Worm (Caenorhabditis elegans) whole organism, early embryonic: ENCODE data around the gene str-220.

Source experiments
- B0310.2 ChIP-seq: sonication (generic microtip); optimal IDR thresholded peaks from 2 replicates; lab custom pipeline; 2016; ENCODE audit warnings: mild to moderate bottlenecking, missing genetic modification characterization, missing compliant biosample characterization
- ama-1 ChIP-seq: fragments of 150-350 bp; optimal IDR thresholded peaks from 2 replicates; lab custom pipeline; 2014
- ceh-36 ChIP-seq: sonication (generic microtip); optimal IDR thresholded peaks from 2 replicates; lab custom pipeline; 2016; ENCODE audit warnings: missing genetic modification characterization, inconsistent platforms, missing compliant biosample characterization
- ets-7 ChIP-seq: sonication (generic microtip); optimal IDR thresholded peaks from 2 replicates; lab custom pipeline; 2016; ENCODE audit warnings: missing genotype, missing genetic modification characterization, missing compliant biosample characterization
- flt-1 ChIP-seq: fragments of 200-800 bp; sonication (Bioruptor generic); IDR thresholded peaks from 2 replicates; pipeline ENCODE4 v1.3.6; 2022; ENCODE audit warnings: missing genetic modification characterization, missing compliant biosample characterization
- hmbx-1 ChIP-seq: sonication (generic microtip); optimal IDR thresholded peaks from 2 replicates; lab custom pipeline; 2016; ENCODE audit warnings: mild to moderate bottlenecking, missing genetic modification characterization, missing compliant biosample characterization
- hnd-1 ChIP-seq: sonication (generic microtip); optimal IDR thresholded peaks from 2 replicates; lab custom pipeline; 2016; ENCODE audit warnings: missing genetic modification characterization, missing compliant biosample characterization
- pes-1 ChIP-seq: fragments of 200-800 bp; sonication (Bioruptor generic); IDR thresholded peaks from 2 replicates; pipeline ENCODE4 v1.3.6; 2022; ENCODE audit warnings: missing genetic modification reagents, missing genetic modification characterization, missing compliant biosample characterization
- scrt-1 ChIP-seq: fragments of 200-800 bp; sonication (Bioruptor generic); IDR thresholded peaks from 2 replicates; pipeline ENCODE4 v1.3.6; 2022; ENCODE audit warnings: missing genetic modification characterization, missing compliant biosample characterization
- sea-1 ChIP-seq: fragments of 200-800 bp; sonication (Bioruptor generic); conservative IDR thresholded peaks from 2 replicates; pipeline ENCODE4 v1.3.6; 2022; ENCODE audit warnings: missing genetic modification characterization, missing compliant biosample characterization
- tbx-11 ChIP-seq: fragments of 200-800 bp; sonication (Bioruptor generic); IDR thresholded peaks from 2 replicates; pipeline ENCODE4 v1.3.6; 2022; ENCODE audit warnings: missing genetic modification characterization, missing compliant biosample characterization
- tbx-37 ChIP-seq: fragments of 200-800 bp; sonication (Bioruptor generic); conservative IDR thresholded peaks from 2 replicates; pipeline ENCODE4 v1.3.6; 2022; ENCODE audit warnings: missing genetic modification reagents, missing genetic modification characterization, missing compliant biosample characterization

DNA sequence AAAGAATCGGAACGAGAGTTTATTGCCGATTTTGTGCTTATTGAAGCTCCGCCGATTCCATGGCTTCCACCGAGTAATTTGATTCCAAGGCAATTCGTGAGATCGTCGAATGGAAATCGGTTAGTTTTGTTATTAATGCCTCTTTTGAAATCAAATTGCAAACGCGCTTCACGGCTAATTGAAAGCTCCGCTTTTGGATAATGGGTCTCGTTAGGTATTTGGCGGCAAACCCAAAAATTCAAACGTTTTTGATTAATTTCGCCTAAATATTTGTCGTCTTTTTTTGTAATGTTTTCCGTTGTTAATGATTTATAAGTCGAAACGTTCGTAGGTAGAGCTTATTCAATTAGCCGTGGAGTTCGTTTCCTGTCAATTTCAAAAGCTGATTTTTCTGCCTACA, 11.5 kb downstream of the str-220 start:
- TF ChIP-seq sea-1 (GFP tag; lab: Robert Waterston, UW) (no peak), ets-7 (tag; lab: Kevin White, UChicago) (no peak), ama-1 (lab: Kevin White, UChicago) (no peak), hmbx-1 (no peak), tbx-37 (GFP tag; lab: Robert Waterston, UW) (no peak), B0310.2 (tag; lab: Kevin White, UChicago) (no peak), tbx-11 (no peak), scrt-1 (GFP tag; lab: Robert Waterston, UW) (no peak), pes-1 (GFP tag; lab: Robert Waterston, UW) (no peak), ceh-36 (tag; lab: Kevin White, UChicago) (no peak), flt-1 (GFP tag; lab: Robert Waterston, UW) (no peak), hnd-1 (tag; lab: Kevin White, UChicago) (no peak)
